Fruit fly (Drosophila melanogaster): ENCODE measurements around the gene CG5004.
A peak's percentile ranks its signal among the peaks of the same experiment; 100 is the strongest.

Gene CG5004

dm6 chrX:17129733-17130466, 22.5 kb downstream of the CG5004 start (continued):
- TF ChIP-seq tll (GFP tag; optimal IDR thresholded peaks at IDR 0.05), result no peak
- peak; percentile 44 for TF ChIP-seq CG10959 (GFP tag; IDR thresholded peaks at IDR 0.05)
- TF ChIP-seq D19A (tag; optimal IDR thresholded peaks at IDR 0.05), result peak; percentile 83
- TF ChIP-seq CG9609 (GFP tag; optimal IDR thresholded peaks at IDR 0.05), result no peak
- peak; percentile 81 for TF ChIP-seq zfh1 (GFP tag; IDR thresholded peaks at IDR 0.05)
- peak; percentile 86 for TF ChIP-seq Oli (tag; optimal IDR thresholded peaks at IDR 0.05)
- no peak for TF ChIP-seq crol (GFP tag; IDR thresholded peaks at IDR 0.05)
- TF ChIP-seq CkIIα-i1 (GFP tag; IDR thresholded peaks at IDR 0.05), result no peak
- no peak for TF ChIP-seq CG7786 (GFP tag; optimal IDR thresholded peaks at IDR 0.05)
- no peak for TF ChIP-seq Opbp (GFP tag; IDR thresholded peaks at IDR 0.05; ENCODE audit: partially characterized antibody)

dm6 chrX:17132685-17133084, 25.3 kb downstream of the CG5004 start:
- TF ChIP-seq Sox100B (GFP tag; optimal IDR thresholded peaks at IDR 0.05), result peak; percentile 33
- peak; percentile 18 for TF ChIP-seq CG4424 (GFP tag; optimal IDR thresholded peaks at IDR 0.05)
- TF ChIP-seq CG32532 (GFP tag; IDR thresholded peaks at IDR 0.05), result peak; percentile 41; the same call in 1 of the 2 replicates
- peak; percentile 37 for TF ChIP-seq cwo (GFP tag; optimal IDR thresholded peaks at IDR 0.05)
- TF ChIP-seq Opbp (GFP tag; IDR thresholded peaks at IDR 0.05; ENCODE audit: partially characterized antibody), result no peak
- TF ChIP-seq CG6689 (GFP tag; IDR thresholded peaks at IDR 0.05), result peak; percentile 24; the same call in 1 of the 2 replicates
- peak; percentile 37; the same call in 1 of the 2 replicates for TF ChIP-seq sob (GFP tag; IDR thresholded peaks at IDR 0.05)
- TF ChIP-seq unpg (GFP tag; optimal IDR thresholded peaks at IDR 0.05), result no peak
- TF ChIP-seq Fer1 (GFP tag; optimal IDR thresholded peaks at IDR 0.05), result peak; percentile 5
- no peak for TF ChIP-seq CG7987 (GFP tag; optimal IDR thresholded peaks at IDR 0.05)
- TF ChIP-seq PHDP (tag; optimal IDR thresholded peaks at IDR 0.05), result peak; percentile 14
- no peak for TF ChIP-seq Awh (GFP tag; IDR thresholded peaks at IDR 0.05)
- TF ChIP-seq fd3F (GFP tag; optimal IDR thresholded peaks at IDR 0.05), result peak; percentile 9
- TF ChIP-seq CG4404 (GFP tag; IDR thresholded peaks at IDR 0.05), result no peak
- TF ChIP-seq CG3281 (GFP tag; optimal IDR thresholded peaks at IDR 0.05), result peak; percentile 56
- peak; percentile 13 for TF ChIP-seq CG12659 (GFP tag; optimal IDR thresholded peaks at IDR 0.05)
- TF ChIP-seq Six4 (GFP tag; optimal IDR thresholded peaks at IDR 0.05), result no peak
- TF ChIP-seq CG13424 (tag; optimal IDR thresholded peaks at IDR 0.05), result peak; percentile 53
- TF ChIP-seq dysf (GFP tag; IDR thresholded peaks at IDR 0.05), result peak; percentile 39; the same call in 2 of the 3 replicates
- TF ChIP-seq CG6272 (GFP tag; IDR thresholded peaks at IDR 0.05), result no peak
- TF ChIP-seq mld (GFP tag; IDR thresholded peaks at IDR 0.05; ENCODE audit: partially characterized antibody), result no peak
- no peak for TF ChIP-seq HmgZ (tag; optimal IDR thresholded peaks at IDR 0.05)
- TF ChIP-seq row (GFP tag; IDR thresholded peaks at IDR 0.05), result peak; percentile 15; the same call in 1 of the 3 replicates

- peak; percentile 60 for TF ChIP-seq Bgb (GFP tag; IDR thresholded peaks at IDR 0.05; ENCODE audit: partially characterized antibody)
- peak; percentile 68 for TF ChIP-seq Sry-β (GFP tag; optimal IDR thresholded peaks at IDR 0.05)
- peak; percentile 37 for TF ChIP-seq Ssrp (tag; optimal IDR thresholded peaks at IDR 0.05)
- peak; percentile 1 for TF ChIP-seq CG10979 (tag; optimal IDR thresholded peaks at IDR 0.05)
- no peak for TF ChIP-seq CG3281 (GFP tag; optimal IDR thresholded peaks at IDR 0.05)
- peak; percentile 32 for TF ChIP-seq CG13424 (tag; optimal IDR thresholded peaks at IDR 0.05)
- 0 out of 2 replicates have a peak, but pooled peaks have one; percentile 17 for TF ChIP-seq CG32532 (GFP tag; IDR thresholded peaks at IDR 0.05)
- TF ChIP-seq gt (GFP tag; IDR thresholded peaks at IDR 0.05), result no peak
- peak; percentile 1 for TF ChIP-seq Myb (GFP tag; optimal IDR thresholded peaks at IDR 0.05)
- peak; percentile 79 for TF ChIP-seq Scr (GFP tag; IDR thresholded peaks at IDR 0.05; ENCODE audit: partially characterized antibody)
- TF ChIP-seq gfzf (GFP tag; optimal IDR thresholded peaks at IDR 0.05), result peak; percentile 27
- no peak for TF ChIP-seq HmgZ (tag; optimal IDR thresholded peaks at IDR 0.05)
- TF ChIP-seq CG12659 (GFP tag; optimal IDR thresholded peaks at IDR 0.05), result peak; percentile 52
- TF ChIP-seq fd96Cb (tag; optimal IDR thresholded peaks at IDR 0.05), result no peak
- TF ChIP-seq Opbp (GFP tag; IDR thresholded peaks at IDR 0.05; ENCODE audit: partially characterized antibody), result peak; percentile 26; the same call in 1 of the 3 replicates
- TF ChIP-seq Dref (GFP tag; IDR thresholded peaks at IDR 0.05), result peak; percentile 50
- TF ChIP-seq sens (GFP tag), result peak; percentile 84
- TF ChIP-seq CG10267 (tag; optimal IDR thresholded peaks at IDR 0.05), result peak; percentile 66
- TF ChIP-seq CG5245 (GFP tag; optimal IDR thresholded peaks at IDR 0.05), result no peak
Observed at dm6 chrX:17142940-17143534, 35.7 kb downstream of the CG5004 start, which contains the start of the genes mei-217 and mei-218. Gene mei-217 (minus strand): TSS chrX:17142990. Gene mei-218 (minus strand): TSS chrX:17142990.

Measured in whole organism, embryonic.